Worm (Caenorhabditis elegans) whole organism, L1 larva: Measurements from ENCODE around the gene K08D12.3.

Source experiments
- ama-1 ChIP-seq: fragments of 150-350 bp; optimal IDR thresholded peaks from 2 replicates; lab custom pipeline; 2014
- lin-13 ChIP-seq: fragments of 150-350 bp; optimal IDR thresholded peaks from 2 replicates; lab custom pipeline; 2014; ENCODE audit warnings: missing biosample characterization, missing genetic modification reagents, missing genetic modification characterization
- lin-39 ChIP-seq: fragments of 150-350 bp; optimal IDR thresholded peaks from 2 replicates; lab custom pipeline; 2014; ENCODE audit warnings: missing biosample characterization, missing genetic modification reagents, missing genetic modification characterization
- lsy-2 ChIP-seq, 2 experiments: fragments of 150-350 bp; optimal IDR thresholded peaks; 2 replicates each; lab custom pipeline; 2014; ENCODE audit warnings: missing biosample characterization in 2 of 2, missing genetic modification characterization in 2 of 2
- mep-1 ChIP-seq: fragments of 150-350 bp; optimal IDR thresholded peaks from 2 replicates; lab custom pipeline; 2014; ENCODE audit warnings: missing biosample characterization, missing genetic modification characterization
- nhr-11 ChIP-seq: fragments of 150-350 bp; optimal IDR thresholded peaks from 2 replicates; lab custom pipeline; 2014; ENCODE audit warnings: missing biosample characterization, missing genetic modification characterization

ce11 chrIV:1706996-1707395 lies 3.1 kb upstream of the K08D12.3 start, which contains the start of gene K08D12.4:
- no peak for TF ChIP-seq lsy-2 (tag; optimal IDR thresholded peaks at IDR 0.05; lab: Kevin White, UChicago)
- TF ChIP-seq lin-13, result no peak
- TF ChIP-seq nhr-11 (tag; lab: Kevin White, UChicago), result no peak
- no peak for TF ChIP-seq mep-1 (tag; lab: Kevin White, UChicago)
- TF ChIP-seq lin-39 (tag; lab: Kevin White, UChicago), result no peak
- no peak for TF ChIP-seq ama-1 (lab: Kevin White, UChicago)
